Fruit fly (Drosophila melanogaster) whole organism, embryonic: ENCODE measurements around the gene CG4462.
A peak's percentile ranks its signal among the peaks of the same experiment; 100 is the strongest.

ENCODE experiments used
- Abd-B ChIP-seq: fragments of 200-800 bp; sonication (Bioruptor generic); optimal IDR thresholded peaks from 2 replicates; lab custom pipeline; 2018; ENCODE audit warnings: missing biosample characterization, mild to moderate bottlenecking, missing genetic modification characterization, moderate library complexity
- Ada2b ChIP-seq: fragments of 200-800 bp; sonication (Bioruptor generic); IDR thresholded peaks from 2 replicates; pipeline ENCODE4 v1.3.6; 2022; ENCODE audit warnings: missing biosample characterization, missing genetic modification characterization
- Adf1 ChIP-seq: fragments of 200-800 bp; sonication (Bioruptor generic); IDR thresholded peaks from 2 replicates; pipeline ENCODE4 v1.3.6; 2022; ENCODE audit warnings: missing biosample characterization, missing genetic modification characterization
- Asciz ChIP-seq: fragments of 200-800 bp; sonication (Bioruptor generic); optimal IDR thresholded peaks from 2 replicates; lab custom pipeline; 2017; ENCODE audit warnings: missing biosample characterization, mild to moderate bottlenecking, missing genetic modification characterization, missing genetic modification reagents
- CG11398 ChIP-seq: fragments of 200-800 bp; sonication (Bioruptor generic); optimal IDR thresholded peaks from 2 replicates; lab custom pipeline; 2016; ENCODE audit warnings: missing biosample characterization, missing genetic modification characterization
- CG12155 ChIP-seq: fragments of 200-800 bp; sonication (Bioruptor generic); optimal IDR thresholded peaks from 3 replicates; lab custom pipeline; 2016; ENCODE audit warnings: missing biosample characterization, missing genetic modification characterization
- CG12236 ChIP-seq: fragments of 200-800 bp; sonication (Bioruptor generic); optimal IDR thresholded peaks from 2 replicates; lab custom pipeline; 2016; ENCODE audit warnings: missing biosample characterization, missing genetic modification characterization
- CG14050 ChIP-seq: fragments of 200-800 bp; sonication (Bioruptor generic); IDR thresholded peaks from 3 replicates; pipeline ENCODE4 v1.3.6; 2022; ENCODE audit warnings: missing biosample characterization, missing genetic modification characterization
- CG15479 ChIP-seq: fragments of 200-800 bp; sonication (Bioruptor generic); optimal IDR thresholded peaks from 3 replicates; lab custom pipeline; 2019; ENCODE audit warnings: missing biosample characterization, mild to moderate bottlenecking, missing genetic modification characterization, moderate library complexity
- CG15514 ChIP-seq: fragments of 200-800 bp; sonication (Bioruptor generic); optimal IDR thresholded peaks from 3 replicates; lab custom pipeline; 2017; ENCODE audit warnings: missing biosample characterization, missing genetic modification characterization, mild to moderate bottlenecking, moderate library complexity, missing genetic modification reagents
- CG1603 ChIP-seq: fragments of 200-800 bp; sonication (Bioruptor generic); optimal IDR thresholded peaks from 2 replicates; lab custom pipeline; 2019; ENCODE audit warnings: missing biosample characterization, mild to moderate bottlenecking, missing genetic modification characterization, moderate library complexity
- CG1647 ChIP-seq: fragments of 200-800 bp; sonication (Bioruptor generic); optimal IDR thresholded peaks from 3 replicates; lab custom pipeline; 2016; ENCODE audit warnings: missing biosample characterization, missing genetic modification characterization
- CG17612 ChIP-seq: fragments of 200-800 bp; sonication (Bioruptor generic); IDR thresholded peaks from 2 replicates; pipeline ENCODE4 v1.3.6; 2022; ENCODE audit warnings: missing biosample characterization, missing genetic modification characterization
- CG2129 ChIP-seq: fragments of 200-800 bp; sonication (Bioruptor generic); IDR thresholded peaks from 2 replicates; pipeline ENCODE4 v1.3.6; 2022; ENCODE audit warnings: missing biosample characterization, missing genetic modification characterization; ENCODE audit not compliant: partially characterized antibody
- CG2875 ChIP-seq: fragments of 200-800 bp; sonication (Bioruptor generic); optimal IDR thresholded peaks from 2 replicates; lab custom pipeline; 2017; ENCODE audit warnings: missing biosample characterization, mild to moderate bottlenecking, missing genetic modification characterization, missing genetic modification reagents
- CG4360 ChIP-seq: fragments of 200-800 bp; sonication (Bioruptor generic); IDR thresholded peaks from 2 replicates; pipeline ENCODE4 v1.3.6; 2022; ENCODE audit warnings: missing biosample characterization, missing genetic modification characterization
- CG43689 ChIP-seq: fragments of 200-800 bp; sonication (Bioruptor generic); IDR thresholded peaks from 2 replicates; pipeline ENCODE4 v1.3.6; 2022; ENCODE audit warnings: missing biosample characterization, missing genetic modification characterization
- CG8944 ChIP-seq: fragments of 200-800 bp; sonication (Bioruptor generic); optimal IDR thresholded peaks from 3 replicates; lab custom pipeline; 2016; ENCODE audit warnings: missing biosample characterization, missing genetic modification characterization
- CG9797 ChIP-seq: fragments of 200-800 bp; sonication (Bioruptor generic); optimal IDR thresholded peaks from 3 replicates; lab custom pipeline; 2018; ENCODE audit warnings: missing biosample characterization, mild to moderate bottlenecking, missing genetic modification characterization
- Dbx ChIP-seq: fragments of 200-800 bp; sonication (Bioruptor generic); IDR thresholded peaks from 3 replicates; pipeline ENCODE4 v1.3.6; 2022; ENCODE audit warnings: missing biosample characterization, missing genetic modification characterization
- E2f1 ChIP-seq: fragments of 200-800 bp; sonication (Bioruptor generic); IDR thresholded peaks from 2 replicates; pipeline ENCODE4 v1.3.6; 2022; ENCODE audit warnings: missing biosample characterization, missing genetic modification characterization
- Jarid2 ChIP-seq: fragments of 200-800 bp; sonication (Bioruptor generic); optimal IDR thresholded peaks from 3 replicates; lab custom pipeline; 2017; ENCODE audit warnings: mild to moderate bottlenecking, missing biosample characterization, missing genetic modification reagents, missing genetic modification characterization
- Lhr ChIP-seq: fragments of 200-800 bp; sonication (Bioruptor generic); optimal IDR thresholded peaks from 3 replicates; lab custom pipeline; 2017; ENCODE audit warnings: mild to moderate bottlenecking, missing biosample characterization, missing genetic modification reagents, missing genetic modification characterization
- Lpt ChIP-seq: fragments of >200 bp; optimal IDR thresholded peaks from 2 replicates; lab custom pipeline; 2018; ENCODE audit warnings: missing biosample characterization, missing genetic modification characterization
- Mad ChIP-seq: fragments of 200-800 bp; sonication (Bioruptor generic); optimal IDR thresholded peaks from 2 replicates; lab custom pipeline; 2016; ENCODE audit warnings: missing biosample characterization, missing genetic modification characterization
- NFAT ChIP-seq: fragments of 200-800 bp; sonication (Bioruptor generic); IDR thresholded peaks from 2 replicates; pipeline ENCODE4 v1.3.6; 2022; ENCODE audit warnings: missing biosample characterization, missing genetic modification characterization
- Pdp1 ChIP-seq, 2 experiments: fragments of 200-800 bp; sonication (Bioruptor generic); optimal IDR thresholded peaks; 3 replicates each; lab custom pipeline; 2016; ENCODE audit warnings: missing biosample characterization in 2 of 2, missing genetic modification characterization in 2 of 2, mild to moderate bottlenecking in 1 of 2, moderate library complexity in 1 of 2
- Ptx1 ChIP-seq: fragments of 200-800 bp; sonication (Bioruptor generic); IDR thresholded peaks from 2 replicates; pipeline ENCODE4 v1.3.6; 2022; ENCODE audit warnings: missing biosample characterization, missing genetic modification characterization
- Scr ChIP-seq: fragments of 200-800 bp; sonication (Bioruptor generic); IDR thresholded peaks from 2 replicates; pipeline ENCODE4 v1.3.6; 2022; ENCODE audit warnings: missing biosample characterization, missing genetic modification characterization; ENCODE audit not compliant: partially characterized antibody
- Side ChIP-seq: fragments of 200-800 bp; sonication (Bioruptor generic); optimal IDR thresholded peaks from 2 replicates; lab custom pipeline; 2016; ENCODE audit warnings: missing biosample characterization, missing genetic modification characterization
- Vsx1 ChIP-seq: fragments of 200-800 bp; sonication (Bioruptor generic); optimal IDR thresholded peaks from 2 replicates; lab custom pipeline; 2017; ENCODE audit warnings: missing biosample characterization, mild to moderate bottlenecking, missing genetic modification characterization, missing genetic modification reagents
- Xbp1 ChIP-seq: fragments of 200-800 bp; sonication (Bioruptor generic); optimal IDR thresholded peaks from 3 replicates; lab custom pipeline; 2016; ENCODE audit warnings: missing biosample characterization, mild to moderate bottlenecking, missing genetic modification characterization
- cas ChIP-seq: fragments of 200-800 bp; sonication (Bioruptor generic); IDR thresholded peaks from 2 replicates; pipeline ENCODE4 v1.3.6; 2022; ENCODE audit warnings: missing biosample characterization, missing genetic modification characterization
- croc ChIP-seq: fragments of 200-800 bp; sonication (Bioruptor generic); conservative IDR thresholded peaks from 3 replicates; pipeline ENCODE4 v1.3.6; 2022; ENCODE audit warnings: missing biosample characterization, missing genetic modification characterization
- da ChIP-seq: fragments of 200-800 bp; sonication (Bioruptor generic); optimal IDR thresholded peaks from 2 replicates; lab custom pipeline; 2016; ENCODE audit warnings: missing biosample characterization, missing genetic modification characterization
- dmrt99B ChIP-seq: fragments of 200-800 bp; sonication (Bioruptor generic); optimal IDR thresholded peaks from 2 replicates; lab custom pipeline; 2018; ENCODE audit warnings: missing biosample characterization, mild to moderate bottlenecking, missing genetic modification characterization, moderate library complexity
- exex ChIP-seq: fragments of 200-800 bp; sonication (Bioruptor generic); optimal IDR thresholded peaks from 4 replicates; lab custom pipeline; 2018; ENCODE audit warnings: missing biosample characterization, mild to moderate bottlenecking, missing genetic modification characterization, moderate library complexity
- fru ChIP-seq: fragments of >200 bp; optimal IDR thresholded peaks from 2 replicates; lab custom pipeline; 2017
- gro ChIP-seq: fragments of 200-800 bp; sonication (Bioruptor generic); optimal IDR thresholded peaks from 2 replicates; lab custom pipeline; 2016; ENCODE audit warnings: missing biosample characterization, missing genetic modification characterization
- gsb ChIP-seq: fragments of 200-800 bp; sonication (Bioruptor generic); IDR thresholded peaks from 2 replicates; pipeline ENCODE4 v1.3.6; 2022; ENCODE audit warnings: missing biosample characterization, missing genetic modification characterization
- mld ChIP-seq: fragments of 200-800 bp; sonication (Bioruptor generic); IDR thresholded peaks from 3 replicates; pipeline ENCODE4 v1.3.6; 2022; ENCODE audit warnings: missing biosample characterization, missing genetic modification characterization; ENCODE audit not compliant: partially characterized antibody
- nom ChIP-seq: fragments of 200-800 bp; sonication (Bioruptor generic); optimal IDR thresholded peaks from 2 replicates; lab custom pipeline; 2017; ENCODE audit warnings: missing biosample characterization, missing genetic modification characterization, mild to moderate bottlenecking, moderate library complexity, missing genetic modification reagents
- pnt ChIP-seq: fragments of 200-800 bp; sonication (Bioruptor generic); optimal IDR thresholded peaks from 3 replicates; lab custom pipeline; 2016; ENCODE audit warnings: missing biosample characterization, missing genetic modification characterization
- pros ChIP-seq: fragments of 200-800 bp; sonication (Bioruptor generic); optimal IDR thresholded peaks from 3 replicates; lab custom pipeline; 2019; ENCODE audit warnings: missing biosample characterization, mild to moderate bottlenecking, missing genetic modification characterization, moderate library complexity
- pzg ChIP-seq: fragments of 200-800 bp; sonication (Bioruptor generic); optimal IDR thresholded peaks from 3 replicates; lab custom pipeline; 2018; ENCODE audit warnings: missing biosample characterization, mild to moderate bottlenecking, missing genetic modification characterization, moderate library complexity
- shn ChIP-seq: fragments of 200-800 bp; sonication (Bioruptor generic); optimal IDR thresholded peaks from 3 replicates; lab custom pipeline; 2016; ENCODE audit warnings: missing biosample characterization, missing genetic modification characterization
- sqz ChIP-seq: fragments of 200-800 bp; sonication (Bioruptor generic); optimal IDR thresholded peaks from 3 replicates; lab custom pipeline; 2018; ENCODE audit warnings: missing biosample characterization, mild to moderate bottlenecking, missing genetic modification characterization
- unc-4 ChIP-seq: fragments of 200-800 bp; sonication (Bioruptor generic); IDR thresholded peaks from 2 replicates; pipeline ENCODE4 v1.3.6; 2022; ENCODE audit warnings: missing biosample characterization, missing genetic modification characterization; ENCODE audit not compliant: partially characterized antibody
- vfl ChIP-seq: fragments of 200-800 bp; sonication (Bioruptor generic); optimal IDR thresholded peaks from 2 replicates; lab custom pipeline; 2016; ENCODE audit warnings: missing biosample characterization, missing genetic modification characterization
- wek ChIP-seq: fragments of 200-800 bp; sonication (Bioruptor generic); optimal IDR thresholded peaks from 3 replicates; lab custom pipeline; 2018; ENCODE audit warnings: missing biosample characterization, mild to moderate bottlenecking, missing genetic modification characterization, moderate library complexity

Gene CG4462

DNA sequence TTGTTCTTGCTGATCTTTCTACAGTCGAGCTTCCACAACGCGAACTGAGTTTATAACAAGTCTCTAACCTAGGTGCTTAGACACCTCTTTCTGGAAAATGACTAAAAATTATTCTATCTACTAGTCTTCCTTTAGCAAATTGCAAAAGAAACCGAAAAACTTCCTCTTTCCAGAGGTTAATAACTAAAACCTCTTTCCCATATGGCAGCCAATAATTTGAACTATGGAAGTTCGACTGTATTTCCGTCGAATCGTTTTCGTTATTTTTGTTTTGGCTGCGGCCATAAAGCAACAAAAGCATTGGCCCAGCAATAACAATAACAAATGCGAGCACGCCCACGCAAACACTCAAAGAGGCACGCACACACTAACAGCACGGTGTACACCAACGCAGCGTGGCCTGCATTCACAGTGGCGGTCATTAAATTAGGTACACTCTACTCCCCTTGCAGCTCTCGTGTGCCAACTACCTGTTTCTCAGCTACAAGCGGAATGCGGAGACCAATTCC lies 44.7 kb downstream of the CG4462 start (continued):
- TF ChIP-seq CG2129 (GFP tag; lab: Robert Waterston, UW) (no peak), Mad (GFP tag; lab: Kevin White, UChicago) (no peak), gsb (GFP tag; lab: Robert Waterston, UW) (no peak), CG15479 (no peak), pzg (GFP tag; lab: Kevin White, UChicago) (no peak), da (GFP tag; lab: Kevin White, UChicago) (no peak), unc-4 (GFP tag; lab: Robert Waterston, UW) (no peak), CG1647 (no peak), NFAT (GFP tag; lab: Robert Waterston, UW) (no peak), mld (GFP tag; lab: Robert Waterston, UW) (no peak), Lhr (GFP tag; lab: Kevin White, UChicago) (no peak), vfl (GFP tag; lab: Kevin White, UChicago) (no peak), dmrt99B (tag; lab: Kevin White, UChicago) (peak; percentile 74), E2f1 (0 out of 2 replicates have a peak, but pooled peaks have one; percentile 33), CG12236 (GFP tag; lab: Kevin White, UChicago) (no peak), CG9797 (GFP tag; lab: Kevin White, UChicago) (no peak), gro (GFP tag; lab: Kevin White, UChicago) (peak; percentile 22), Asciz (GFP tag; lab: Kevin White, UChicago) (peak; percentile 61), pnt (GFP tag; lab: Kevin White, UChicago) (peak; percentile 1), CG1603 (tag; lab: Kevin White, UChicago) (no peak), Pdp1 (GFP tag; optimal IDR thresholded peaks at IDR 0.05; lab: Kevin White, UChicago) (peak in 1 of 2 experiments; percentile 35), CG8944 (GFP tag; lab: Kevin White, UChicago) (peak; percentile 8), cas (no peak), sqz (GFP tag; lab: Kevin White, UChicago) (peak; percentile 59), CG4360 (peak; percentile 62), Jarid2 (GFP tag; lab: Kevin White, UChicago) (no peak), pros (GFP tag; lab: Kevin White, UChicago) (no peak), CG15514 (peak; percentile 26), fru (lab: Kevin White, UChicago) (no peak), Adf1 (GFP tag; lab: Robert Waterston, UW) (peak; percentile 35; the same call in 1 of the 2 replicates), CG11398 (GFP tag; lab: Kevin White, UChicago) (no peak), croc (GFP tag; lab: Robert Waterston, UW) (no peak; the same call in 2 of the 3 replicates), Xbp1 (peak; percentile 44), Ada2b (peak; percentile 27; the same call in 1 of the 2 replicates), exex (peak; percentile 44), CG14050 (GFP tag; lab: Robert Waterston, UW) (peak; percentile 44; the same call in 2 of the 3 replicates), Side (GFP tag; lab: Kevin White, UChicago) (peak; percentile 58), Scr (GFP tag; lab: Robert Waterston, UW) (no peak), Abd-B (GFP tag; lab: Kevin White, UChicago) (peak; percentile 40), nom (GFP tag; lab: Kevin White, UChicago) (no peak), CG43689 (GFP tag; lab: Robert Waterston, UW) (no peak), wek (GFP tag; lab: Kevin White, UChicago) (peak; percentile 0), CG2875 (GFP tag; lab: Kevin White, UChicago) (peak; percentile 7), Lpt (GFP tag; lab: Kevin White, UChicago) (no peak), shn (GFP tag; lab: Kevin White, UChicago) (peak; percentile 27), CG12155 (GFP tag; lab: Kevin White, UChicago) (peak; percentile 9), CG17612 (GFP tag; lab: Robert Waterston, UW) (no peak), Dbx (GFP tag; lab: Robert Waterston, UW) (peak; percentile 48; the same call in 1 of the 3 replicates), Ptx1 (peak; percentile 55), Vsx1 (GFP tag; lab: Kevin White, UChicago) (no peak)
